Fruit fly (Drosophila melanogaster) whole organism, embryonic: Measurements from ENCODE around the gene bun.

Experiments used
- CG11093 ChIP-seq: fragments of 200-800 bp; sonication (Bioruptor generic); IDR thresholded peaks from 3 replicates; pipeline ENCODE4 v1.3.6; 2022; ENCODE audit warnings: missing biosample characterization, missing genetic modification characterization
- CG11695 ChIP-seq: fragments of 200-800 bp; sonication (Bioruptor generic); IDR thresholded peaks from 3 replicates; pipeline ENCODE4 v1.3.6; 2022; ENCODE audit warnings: missing biosample characterization, missing genetic modification characterization
- CG11723 ChIP-seq: fragments of 200-800 bp; sonication (Bioruptor generic); optimal IDR thresholded peaks from 2 replicates; lab custom pipeline; 2017; ENCODE audit warnings: missing biosample characterization, mild to moderate bottlenecking, missing genetic modification characterization
- CG12391 ChIP-seq: fragments of 200-800 bp; sonication (Bioruptor generic); optimal IDR thresholded peaks from 3 replicates; lab custom pipeline; 2018; ENCODE audit warnings: missing biosample characterization, mild to moderate bottlenecking, missing genetic modification characterization, moderate library complexity
- CG13424 ChIP-seq: fragments of 200-800 bp; sonication (Bioruptor generic); optimal IDR thresholded peaks from 2 replicates; lab custom pipeline; 2019; ENCODE audit warnings: missing biosample characterization, mild to moderate bottlenecking, missing genetic modification characterization, moderate library complexity
- CG14965 ChIP-seq: fragments of 200-800 bp; sonication (Bioruptor generic); optimal IDR thresholded peaks from 2 replicates; lab custom pipeline; 2016; ENCODE audit warnings: missing biosample characterization, missing genetic modification characterization, borderline replicate concordance
- CG15514 ChIP-seq: fragments of 200-800 bp; sonication (Bioruptor generic); optimal IDR thresholded peaks from 3 replicates; lab custom pipeline; 2017; ENCODE audit warnings: missing biosample characterization, missing genetic modification characterization, mild to moderate bottlenecking, moderate library complexity, missing genetic modification reagents
- CG17328 ChIP-seq: fragments of 200-800 bp; sonication (Bioruptor generic); IDR thresholded peaks from 2 replicates; pipeline ENCODE4 v1.3.6; 2022; ENCODE audit warnings: missing biosample characterization, missing genetic modification characterization
- CG18619 ChIP-seq: fragments of 200-800 bp; sonication (Bioruptor generic); optimal IDR thresholded peaks from 3 replicates; lab custom pipeline; 2017; ENCODE audit warnings: missing biosample characterization, mild to moderate bottlenecking, missing genetic modification characterization
- CG2116 ChIP-seq: fragments of 200-800 bp; sonication (Bioruptor generic); optimal IDR thresholded peaks from 3 replicates; lab custom pipeline; 2018; ENCODE audit warnings: missing biosample characterization, mild to moderate bottlenecking, missing genetic modification characterization
- CG2678 ChIP-seq: fragments of 200-800 bp; sonication (Bioruptor generic); optimal IDR thresholded peaks from 3 replicates; lab custom pipeline; 2019; ENCODE audit warnings: missing biosample characterization, mild to moderate bottlenecking, missing genetic modification characterization, moderate library complexity
- CG31388 ChIP-seq: fragments of 200-800 bp; sonication (Bioruptor generic); optimal IDR thresholded peaks from 2 replicates; lab custom pipeline; 2016; ENCODE audit warnings: missing biosample characterization, missing genetic modification characterization
- CG33213 ChIP-seq: fragments of 200-800 bp; sonication (Bioruptor generic); optimal IDR thresholded peaks from 3 replicates; lab custom pipeline; 2016; ENCODE audit warnings: missing biosample characterization, missing genetic modification characterization
- CG6689 ChIP-seq: fragments of 200-800 bp; sonication (Bioruptor generic); IDR thresholded peaks from 2 replicates; pipeline ENCODE4 v1.3.6; 2022; ENCODE audit warnings: missing biosample characterization, missing genetic modification characterization
- CG8924 ChIP-seq: fragments of 200-800 bp; optimal IDR thresholded peaks from 3 replicates; lab custom pipeline; 2019; ENCODE audit warnings: missing biosample characterization, mild to moderate bottlenecking, missing genetic modification characterization, moderate library complexity
- CG9609 ChIP-seq: fragments of 200-800 bp; sonication (Bioruptor generic); optimal IDR thresholded peaks from 3 replicates; lab custom pipeline; 2016; ENCODE audit warnings: missing biosample characterization, missing genetic modification characterization
- Doc2 ChIP-seq: fragments of 200-800 bp; sonication (Bioruptor generic); IDR thresholded peaks from 2 replicates; pipeline ENCODE4 v1.3.6; 2022; ENCODE audit warnings: missing biosample characterization, missing genetic modification characterization
- ERR ChIP-seq: fragments of 200-800 bp; sonication (Bioruptor generic); optimal IDR thresholded peaks from 2 replicates; lab custom pipeline; 2016; ENCODE audit warnings: missing biosample characterization, missing genetic modification characterization
- Fer3 ChIP-seq: fragments of 200-800 bp; sonication (Bioruptor generic); optimal IDR thresholded peaks from 2 replicates; lab custom pipeline; 2018; ENCODE audit warnings: missing biosample characterization, mild to moderate bottlenecking, missing genetic modification characterization, moderate library complexity
- Hr51 ChIP-seq, 2 experiments: fragments of 200-800 bp; sonication (Bioruptor generic); optimal IDR thresholded peaks; 2 replicates in 1 of 2; 3 replicates in 1 of 2; lab custom pipeline; 2016 to 2018; ENCODE audit warnings: missing biosample characterization in 2 of 2, missing genetic modification characterization in 2 of 2, mild to moderate bottlenecking in 1 of 2, moderate library complexity in 1 of 2
- MTF-1 ChIP-seq: fragments of 200-800 bp; sonication (Bioruptor generic); optimal IDR thresholded peaks from 2 replicates; lab custom pipeline; 2018; ENCODE audit warnings: missing biosample characterization, mild to moderate bottlenecking, missing genetic modification characterization, borderline replicate concordance
- Mad ChIP-seq: fragments of 200-800 bp; sonication (Bioruptor generic); optimal IDR thresholded peaks from 2 replicates; lab custom pipeline; 2016; ENCODE audit warnings: missing biosample characterization, missing genetic modification characterization
- Myb ChIP-seq: fragments of 200-800 bp; sonication (Bioruptor generic); optimal IDR thresholded peaks from 2 replicates; lab custom pipeline; 2016; ENCODE audit warnings: missing biosample characterization, missing genetic modification characterization
- NC2α ChIP-seq: fragments of 200-800 bp; sonication (Bioruptor generic); optimal IDR thresholded peaks from 2 replicates; lab custom pipeline; 2016; ENCODE audit warnings: missing biosample characterization, missing genetic modification characterization
- NK7.1 ChIP-seq: fragments of 200-800 bp; sonication (Bioruptor generic); optimal IDR thresholded peaks from 3 replicates; lab custom pipeline; 2016; ENCODE audit warnings: missing biosample characterization, missing genetic modification characterization
- Rfx ChIP-seq: fragments of 200-800 bp; sonication (Bioruptor generic); IDR thresholded peaks from 2 replicates; pipeline ENCODE4 v1.3.6; 2022; ENCODE audit warnings: missing biosample characterization, missing genetic modification characterization
- Scr ChIP-seq: fragments of 200-800 bp; sonication (Bioruptor generic); IDR thresholded peaks from 2 replicates; pipeline ENCODE4 v1.3.6; 2022; ENCODE audit warnings: missing biosample characterization, missing genetic modification characterization; ENCODE audit not compliant: partially characterized antibody
- Six4 ChIP-seq: fragments of 200-800 bp; sonication (Bioruptor generic); optimal IDR thresholded peaks from 2 replicates; lab custom pipeline; 2016; ENCODE audit warnings: missing biosample characterization, missing genetic modification characterization
- Sry-β ChIP-seq: fragments of 200-800 bp; sonication (Bioruptor generic); optimal IDR thresholded peaks from 2 replicates; lab custom pipeline; 2018; ENCODE audit warnings: missing biosample characterization, mild to moderate bottlenecking, missing genetic modification characterization, moderate library complexity
- ab ChIP-seq: fragments of 200-800 bp; sonication (Bioruptor generic); optimal IDR thresholded peaks from 2 replicates; lab custom pipeline; 2016; ENCODE audit warnings: missing biosample characterization, missing genetic modification characterization
- az2 ChIP-seq: fragments of 200-800 bp; sonication (Bioruptor generic); optimal IDR thresholded peaks from 3 replicates; lab custom pipeline; 2016; ENCODE audit warnings: missing biosample characterization, missing genetic modification characterization
- croc ChIP-seq: fragments of 200-800 bp; sonication (Bioruptor generic); conservative IDR thresholded peaks from 3 replicates; pipeline ENCODE4 v1.3.6; 2022; ENCODE audit warnings: missing biosample characterization, missing genetic modification characterization
- dimm ChIP-seq: fragments of 200-800 bp; sonication (Bioruptor generic); IDR thresholded peaks from 2 replicates; pipeline ENCODE4 v1.3.6; 2022; ENCODE audit warnings: missing biosample characterization, missing genetic modification characterization
- exex ChIP-seq: fragments of 200-800 bp; sonication (Bioruptor generic); optimal IDR thresholded peaks from 4 replicates; lab custom pipeline; 2018; ENCODE audit warnings: missing biosample characterization, mild to moderate bottlenecking, missing genetic modification characterization, moderate library complexity
- ftz-f1 ChIP-seq: fragments of 200-800 bp; sonication (Bioruptor generic); optimal IDR thresholded peaks from 2 replicates; lab custom pipeline; 2016; ENCODE audit warnings: missing biosample characterization, missing genetic modification characterization
- gfzf ChIP-seq: fragments of 200-800 bp; sonication (Bioruptor generic); optimal IDR thresholded peaks from 2 replicates; lab custom pipeline; 2016; ENCODE audit warnings: missing biosample characterization, mild to moderate bottlenecking, missing genetic modification characterization, moderate library complexity
- hbn ChIP-seq: fragments of 200-800 bp; sonication (Bioruptor generic); IDR thresholded peaks from 2 replicates; pipeline ENCODE4 v1.3.6; 2022; ENCODE audit warnings: missing biosample characterization, missing genetic modification characterization; ENCODE audit not compliant: partially characterized antibody
- lilli ChIP-seq: fragments of 200-800 bp; sonication (Bioruptor generic); optimal IDR thresholded peaks from 3 replicates; lab custom pipeline; 2016; ENCODE audit warnings: missing biosample characterization, missing genetic modification characterization
- nau ChIP-seq: fragments of 200-800 bp; sonication (Bioruptor generic); optimal IDR thresholded peaks from 3 replicates; lab custom pipeline; 2017; ENCODE audit warnings: missing biosample characterization, mild to moderate bottlenecking, missing genetic modification characterization, missing genetic modification reagents
- odd ChIP-seq: fragments of 200-800 bp; sonication (Bioruptor generic); optimal IDR thresholded peaks from 2 replicates; lab custom pipeline; 2017; ENCODE audit warnings: missing biosample characterization, mild to moderate bottlenecking, missing genetic modification characterization
- pho ChIP-seq: fragments of 200-800 bp; sonication (Bioruptor generic); optimal IDR thresholded peaks from 2 replicates; lab custom pipeline; 2016; ENCODE audit warnings: missing biosample characterization, missing genetic modification characterization
- psq ChIP-seq: fragments of 200-800 bp; sonication (Bioruptor generic); optimal IDR thresholded peaks from 2 replicates; lab custom pipeline; 2017; ENCODE audit warnings: missing biosample characterization, missing genetic modification characterization
- ranshi ChIP-seq: fragments of 200-800 bp; sonication (Bioruptor generic); IDR thresholded peaks from 2 replicates; pipeline ENCODE4 v1.3.6; 2022; ENCODE audit warnings: missing biosample characterization, missing genetic modification characterization
- sc ChIP-seq, 3 experiments: fragments of >200 bp in 2 of 3; fragments of 200-800 bp in 1 of 3; sonication (Bioruptor generic) in 1 of 3; optimal IDR thresholded peaks; 2 replicates in 2 of 3; 3 replicates in 1 of 3; lab custom pipeline; 2017; ENCODE audit warnings: mild to moderate bottlenecking in 1 of 3, missing biosample characterization in 1 of 3, missing genetic modification characterization in 1 of 3, missing genetic modification reagents in 1 of 3
- slou ChIP-seq: fragments of 200-800 bp; sonication (Bioruptor generic); optimal IDR thresholded peaks from 3 replicates; lab custom pipeline; 2016; ENCODE audit warnings: missing biosample characterization, missing genetic modification characterization
- so ChIP-seq: fragments of 200-800 bp; sonication (Bioruptor generic); IDR thresholded peaks from 3 replicates; pipeline ENCODE4 v1.3.6; 2022; ENCODE audit warnings: missing biosample characterization, missing genetic modification characterization
- z ChIP-seq: fragments of 200-800 bp; sonication (Bioruptor generic); IDR thresholded peaks from 3 replicates; pipeline ENCODE4 v1.3.6; 2022; ENCODE audit warnings: missing biosample characterization, missing genetic modification characterization
- zen ChIP-seq: fragments of 200-800 bp; sonication (Bioruptor generic); optimal IDR thresholded peaks from 3 replicates; lab custom pipeline; 2018; ENCODE audit warnings: missing biosample characterization, mild to moderate bottlenecking, missing genetic modification characterization, moderate library complexity
- zen2 ChIP-seq: fragments of 200-800 bp; sonication (Bioruptor generic); IDR thresholded peaks from 3 replicates; pipeline ENCODE4 v1.3.6; 2022; ENCODE audit warnings: missing biosample characterization, missing genetic modification characterization; ENCODE audit not compliant: partially characterized antibody

The bun gene

DNA sequence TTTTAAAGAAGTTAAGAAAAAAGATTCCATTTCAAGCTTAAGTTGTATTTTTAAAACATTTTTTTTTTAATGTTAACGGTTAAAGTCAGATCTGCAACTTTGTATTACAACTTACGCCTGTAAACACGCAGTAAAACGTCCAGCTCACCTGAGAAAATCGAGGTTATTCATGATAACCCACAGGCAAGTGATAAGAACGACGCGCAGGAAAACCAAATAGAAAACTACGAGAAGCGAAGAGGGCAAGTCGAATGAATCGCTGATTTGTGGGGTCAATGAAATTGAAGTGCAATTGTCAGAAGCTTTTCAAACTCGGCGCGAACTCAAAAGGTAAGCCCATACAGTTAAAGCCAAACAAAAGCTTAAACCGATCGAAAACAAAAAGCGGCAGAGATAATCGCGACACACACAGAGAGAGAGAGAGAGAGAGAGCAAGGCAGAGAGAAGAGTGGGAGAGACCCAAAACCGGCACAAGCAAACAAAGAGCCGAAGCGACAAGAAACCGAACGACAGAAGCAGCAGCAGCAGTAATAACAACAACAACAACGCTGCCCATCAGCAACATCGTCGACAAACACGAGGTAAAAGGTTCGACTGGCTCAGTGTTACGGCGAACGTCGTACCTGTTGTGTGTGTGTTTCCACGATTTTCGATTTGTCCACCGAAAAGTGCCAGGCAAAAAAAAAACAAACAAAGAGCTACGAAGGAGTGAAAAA is 38.9 kb downstream of the bun start, which contains the start of gene CG43051 (continued):
- TF ChIP-seq CG2116 (GFP tag; lab: Kevin White, UChicago) (no peak), z (GFP tag; lab: Robert Waterston, UW) (no peak), psq (GFP tag; lab: Kevin White, UChicago) (no peak), CG11093 (GFP tag; lab: Robert Waterston, UW) (no peak), CG13424 (tag; lab: Kevin White, UChicago) (no peak), exex (tag; lab: Kevin White, UChicago) (peak; percentile 33), Sry-β (no peak), dimm (GFP tag; lab: Robert Waterston, UW) (no peak), Myb (no peak), CG2678 (peak; percentile 5), so (GFP tag; lab: Robert Waterston, UW) (peak; percentile 68; the same call in 1 of the 3 replicates), sc (optimal IDR thresholded peaks at IDR 0.05; lab: Kevin White, UChicago) (no peak), sc (GFP tag; optimal IDR thresholded peaks at IDR 0.05; lab: Kevin White, UChicago) (no peak), CG33213 (GFP tag; lab: Kevin White, UChicago) (no peak), az2 (GFP tag; lab: Kevin White, UChicago) (no peak), croc (GFP tag; lab: Robert Waterston, UW) (no peak), pho (peak; percentile 17), NC2α (GFP tag; lab: Kevin White, UChicago) (no peak), CG9609 (no peak), CG15514 (GFP tag; lab: Kevin White, UChicago) (peak; percentile 4), CG14965 (GFP tag; lab: Kevin White, UChicago) (no peak), Rfx (GFP tag; lab: Robert Waterston, UW) (no peak), ranshi (peak; percentile 14; the same call in 1 of the 2 replicates), NK7.1 (GFP tag; lab: Kevin White, UChicago) (no peak), Mad (GFP tag; lab: Kevin White, UChicago) (no peak), Doc2 (GFP tag; lab: Robert Waterston, UW) (no peak), ftz-f1 (no peak), zen2 (GFP tag; lab: Robert Waterston, UW) (no peak), Scr (GFP tag; lab: Robert Waterston, UW) (peak; percentile 32; the same call in 1 of the 2 replicates), zen (tag; lab: Kevin White, UChicago) (no peak), ERR (GFP tag; lab: Kevin White, UChicago) (no peak), CG11695 (GFP tag; lab: Robert Waterston, UW) (peak; percentile 34; the same call in 2 of the 3 replicates), CG6689 (no peak), CG11723 (GFP tag; lab: Kevin White, UChicago) (no peak), Six4 (GFP tag; lab: Kevin White, UChicago) (no peak), CG31388 (GFP tag; lab: Kevin White, UChicago) (no peak), CG18619 (GFP tag; lab: Kevin White, UChicago) (no peak), odd (GFP tag; lab: Kevin White, UChicago) (no peak), slou (GFP tag; lab: Kevin White, UChicago) (no peak), Hr51 (GFP tag; optimal IDR thresholded peaks at IDR 0.05; lab: Kevin White, UChicago) (no peak), lilli (GFP tag; lab: Kevin White, UChicago) (peak; percentile 8), gfzf (GFP tag; lab: Kevin White, UChicago) (no peak), hbn (GFP tag; lab: Robert Waterston, UW) (no peak), MTF-1 (GFP tag; lab: Kevin White, UChicago) (peak; percentile 21), CG8924 (tag; lab: Kevin White, UChicago) (no peak), ab (no peak), nau (GFP tag; lab: Kevin White, UChicago) (peak; percentile 70), CG12391 (no peak), Fer3 (tag; lab: Kevin White, UChicago) (no peak), CG17328 (GFP tag; lab: Robert Waterston, UW) (no peak)
